Fruit fly (Drosophila melanogaster): Measurements from ENCODE around the gene tai.

Gene tai

dm6 chr2L:9140945-9141440 lies 25.6 kb upstream of the tai start:
- no peak for TF ChIP-seq Sin3A (optimal IDR thresholded peaks at IDR 0.05)
- TF ChIP-seq Myc (optimal IDR thresholded peaks at IDR 0.05): no peak
- no peak for TF ChIP-seq h (optimal IDR thresholded peaks at IDR 0.05)
- TF ChIP-seq psq (optimal IDR thresholded peaks at IDR 0.05): no peak
- no peak for TF ChIP-seq insv (optimal IDR thresholded peaks at IDR 0.05)
- no peak for TF ChIP-seq ttk (optimal IDR thresholded peaks at IDR 0.05)

- TF ChIP-seq Myc (optimal IDR thresholded peaks at IDR 0.05) (no peak), psq (optimal IDR thresholded peaks at IDR 0.05) (no peak), insv (optimal IDR thresholded peaks at IDR 0.05) (no peak), ttk (optimal IDR thresholded peaks at IDR 0.05) (no peak), Sin3A (optimal IDR thresholded peaks at IDR 0.05) (no peak), h (optimal IDR thresholded peaks at IDR 0.05) (no peak)
Observed at dm6 chr2L:9145761-9146160, 20.8 kb upstream of the tai start.

dm6 chr2L:9146270-9146975 lies 20.2 kb upstream of the tai start:
- no peak for TF ChIP-seq Myc (optimal IDR thresholded peaks at IDR 0.05)
- TF ChIP-seq insv (optimal IDR thresholded peaks at IDR 0.05): no peak
- no peak for TF ChIP-seq psq (optimal IDR thresholded peaks at IDR 0.05)
- no peak for TF ChIP-seq Sin3A (optimal IDR thresholded peaks at IDR 0.05)
- no peak for TF ChIP-seq ttk (optimal IDR thresholded peaks at IDR 0.05)
- TF ChIP-seq h (optimal IDR thresholded peaks at IDR 0.05): no peak

dm6 chr2L:9148133-9148532 lies 18.4 kb upstream of the tai start:
- TF ChIP-seq Myc (optimal IDR thresholded peaks at IDR 0.05): no peak
- no peak for TF ChIP-seq h (optimal IDR thresholded peaks at IDR 0.05)
- TF ChIP-seq insv (optimal IDR thresholded peaks at IDR 0.05): no peak
- no peak for TF ChIP-seq psq (optimal IDR thresholded peaks at IDR 0.05)
- no peak for TF ChIP-seq ttk (optimal IDR thresholded peaks at IDR 0.05)
- no peak for TF ChIP-seq Sin3A (optimal IDR thresholded peaks at IDR 0.05)

dm6 chr2L:9149426-9149825 lies 17.2 kb upstream of the tai start:
- TF ChIP-seq Myc (optimal IDR thresholded peaks at IDR 0.05): no peak
- no peak for TF ChIP-seq insv (optimal IDR thresholded peaks at IDR 0.05)
- no peak for TF ChIP-seq ttk (optimal IDR thresholded peaks at IDR 0.05)
- no peak for TF ChIP-seq psq (optimal IDR thresholded peaks at IDR 0.05)
- no peak for TF ChIP-seq Sin3A (optimal IDR thresholded peaks at IDR 0.05)
- TF ChIP-seq h (optimal IDR thresholded peaks at IDR 0.05): no peak

- TF ChIP-seq h (optimal IDR thresholded peaks at IDR 0.05) (no peak), Sin3A (optimal IDR thresholded peaks at IDR 0.05) (no peak), psq (optimal IDR thresholded peaks at IDR 0.05) (no peak), ttk (optimal IDR thresholded peaks at IDR 0.05) (no peak), Myc (optimal IDR thresholded peaks at IDR 0.05) (no peak), insv (optimal IDR thresholded peaks at IDR 0.05) (no peak)
Observed at dm6 chr2L:9150112-9150511, 16.5 kb upstream of the tai start.

dm6 chr2L:9150805-9151204 lies 15.8 kb upstream of the tai start:
- TF ChIP-seq insv (optimal IDR thresholded peaks at IDR 0.05) (no peak), psq (optimal IDR thresholded peaks at IDR 0.05) (no peak), h (optimal IDR thresholded peaks at IDR 0.05) (no peak), Sin3A (optimal IDR thresholded peaks at IDR 0.05) (no peak), Myc (optimal IDR thresholded peaks at IDR 0.05) (no peak), ttk (optimal IDR thresholded peaks at IDR 0.05) (no peak)

dm6 chr2L:9157770-9158169 lies 8.8 kb upstream of the tai start:
- no peak for TF ChIP-seq psq (optimal IDR thresholded peaks at IDR 0.05)
- no peak for TF ChIP-seq Myc (optimal IDR thresholded peaks at IDR 0.05)
- no peak for TF ChIP-seq Sin3A (optimal IDR thresholded peaks at IDR 0.05)

dm6 chr2L:9158341-9158740 lies 8.2 kb upstream of the tai start:
- TF ChIP-seq ttk (optimal IDR thresholded peaks at IDR 0.05): no peak
- no peak for TF ChIP-seq Sin3A (optimal IDR thresholded peaks at IDR 0.05)
- TF ChIP-seq Myc (optimal IDR thresholded peaks at IDR 0.05): no peak
- TF ChIP-seq psq (optimal IDR thresholded peaks at IDR 0.05): no peak
- no peak for TF ChIP-seq insv (optimal IDR thresholded peaks at IDR 0.05)
- no peak for TF ChIP-seq h (optimal IDR thresholded peaks at IDR 0.05)

- TF ChIP-seq psq (optimal IDR thresholded peaks at IDR 0.05) (no peak), Sin3A (optimal IDR thresholded peaks at IDR 0.05) (no peak), Myc (optimal IDR thresholded peaks at IDR 0.05) (no peak), ttk (optimal IDR thresholded peaks at IDR 0.05) (no peak), insv (optimal IDR thresholded peaks at IDR 0.05) (no peak), h (optimal IDR thresholded peaks at IDR 0.05) (no peak)
Observed at dm6 chr2L:9160090-9160489, 6.5 kb upstream of the tai start.

- TF ChIP-seq Sin3A (optimal IDR thresholded peaks at IDR 0.05): no peak
- TF ChIP-seq Myc (optimal IDR thresholded peaks at IDR 0.05): no peak
- TF ChIP-seq insv (optimal IDR thresholded peaks at IDR 0.05): no peak
- TF ChIP-seq h (optimal IDR thresholded peaks at IDR 0.05): no peak
- TF ChIP-seq ttk (optimal IDR thresholded peaks at IDR 0.05): no peak
- no peak for TF ChIP-seq psq (optimal IDR thresholded peaks at IDR 0.05)
Observed at dm6 chr2L:9163935-9164334, 2.6 kb upstream of the tai start, which contains the start of gene CG13108. Gene CG13108 (plus strand): TSS chr2L:9164235.

dm6 chr2L:9164797-9165196 lies 1.8 kb upstream of the tai start:
- no peak for TF ChIP-seq ttk (optimal IDR thresholded peaks at IDR 0.05)
- no peak for TF ChIP-seq Sin3A (optimal IDR thresholded peaks at IDR 0.05)
- TF ChIP-seq psq (optimal IDR thresholded peaks at IDR 0.05): no peak
- no peak for TF ChIP-seq insv (optimal IDR thresholded peaks at IDR 0.05)
- no peak for TF ChIP-seq Myc (optimal IDR thresholded peaks at IDR 0.05)
- TF ChIP-seq h (optimal IDR thresholded peaks at IDR 0.05): no peak

dm6 chr2L:9167001-9167400 lies 423 bp downstream of the tai start:
- TF ChIP-seq Sin3A (optimal IDR thresholded peaks at IDR 0.05): no peak
- no peak for TF ChIP-seq ttk (optimal IDR thresholded peaks at IDR 0.05)
- no peak for TF ChIP-seq psq (optimal IDR thresholded peaks at IDR 0.05)
- no peak for TF ChIP-seq h (optimal IDR thresholded peaks at IDR 0.05)
- TF ChIP-seq insv (optimal IDR thresholded peaks at IDR 0.05): no peak
- no peak for TF ChIP-seq Myc (optimal IDR thresholded peaks at IDR 0.05)

All from Kc167 (cell line).